Worm (Caenorhabditis elegans) whole organism, L3 larva: ENCODE measurements around the gene C18H7.6.
A peak's percentile ranks its signal among the peaks of the same experiment; 100 is the strongest.

Experiments used
- ZK546.5 ChIP-seq: sonication (generic microtip); optimal IDR thresholded peaks from 2 replicates; lab custom pipeline; 2017; ENCODE audit warnings: missing biosample characterization, missing genetic modification characterization
- ama-1 ChIP-seq: fragments of 150-350 bp; optimal IDR thresholded peaks from 2 replicates; lab custom pipeline; 2018
- ceh-16 ChIP-seq: sonication (generic microtip); optimal IDR thresholded peaks from 2 replicates; lab custom pipeline; 2017; ENCODE audit warnings: missing biosample characterization, missing genetic modification characterization
- ceh-82 ChIP-seq: fragments of 150-350 bp; optimal IDR thresholded peaks from 2 replicates; lab custom pipeline; 2014; ENCODE audit warnings: missing biosample characterization, missing genetic modification characterization
- egl-27 ChIP-seq: sonication (generic microtip); optimal IDR thresholded peaks from 4 replicates; lab custom pipeline; 2017; ENCODE audit warnings: missing biosample characterization, missing genetic modification reagents, missing genetic modification characterization
- elt-2 ChIP-seq: sonication (generic microtip); optimal IDR thresholded peaks from 2 replicates; lab custom pipeline; 2016; ENCODE audit warnings: missing genetic modification reagents, mild to moderate bottlenecking, missing genetic modification characterization, missing compliant biosample characterization
- elt-3 ChIP-seq, 3 experiments: fragments of 150-350 bp in 1 of 3; sonication (generic microtip) in 2 of 3; optimal IDR thresholded peaks; 2 replicates in 2 of 3; 4 replicates in 1 of 3; lab custom pipeline; 2014 to 2017; ENCODE audit warnings: missing biosample characterization in 3 of 3, missing genetic modification characterization in 3 of 3
- eor-1 ChIP-seq, 2 experiments: fragments of 150-350 bp; optimal IDR thresholded peaks; 2 replicates each; lab custom pipeline; 2014 to 2018; ENCODE audit warnings: missing biosample characterization in 2 of 2, missing genetic modification characterization in 2 of 2
- fkh-10 ChIP-seq: sonication (generic microtip); optimal IDR thresholded peaks from 2 replicates; lab custom pipeline; 2017; ENCODE audit warnings: missing biosample characterization, missing genetic modification reagents, missing genetic modification characterization
- fos-1 ChIP-seq: fragments of 150-350 bp; optimal IDR thresholded peaks from 2 replicates; lab custom pipeline; 2014; ENCODE audit warnings: missing biosample characterization, missing genetic modification characterization
- hmg-11 ChIP-seq: sonication (generic microtip); optimal IDR thresholded peaks from 2 replicates; lab custom pipeline; 2016; ENCODE audit warnings: missing genetic modification characterization, missing compliant biosample characterization
- jun-1 ChIP-seq: fragments of 150-350 bp; optimal IDR thresholded peaks from 2 replicates; lab custom pipeline; 2014; ENCODE audit warnings: missing biosample characterization, missing genetic modification reagents, missing genetic modification characterization
- lin-15B ChIP-seq: fragments of 150-350 bp; optimal IDR thresholded peaks from 2 replicates; lab custom pipeline; 2014; ENCODE audit warnings: missing biosample characterization, missing genetic modification characterization
- lin-39 ChIP-seq: fragments of 150-350 bp; optimal IDR thresholded peaks from 2 replicates; lab custom pipeline; 2018; ENCODE audit warnings: missing biosample characterization, missing genetic modification reagents, missing genetic modification characterization
- mdl-1 ChIP-seq: fragments of 150-350 bp; optimal IDR thresholded peaks from 2 replicates; lab custom pipeline; 2014; ENCODE audit warnings: missing biosample characterization, missing genetic modification characterization
- mml-1 ChIP-seq: fragments of 150-350 bp; sonication (generic microtip); optimal IDR thresholded peaks from 3 replicates; lab custom pipeline; 2014; ENCODE audit warnings: missing biosample characterization, missing genetic modification characterization
- nfya-1 ChIP-seq: sonication (generic microtip); optimal IDR thresholded peaks from 2 replicates; lab custom pipeline; 2017; ENCODE audit warnings: missing genetic modification characterization, mild to moderate bottlenecking, missing compliant biosample characterization, antibody characterized with exemption, moderate library complexity; ENCODE audit not compliant: insufficient read depth
- nhr-11 ChIP-seq: fragments of 150-350 bp; optimal IDR thresholded peaks from 2 replicates; lab custom pipeline; 2014; ENCODE audit warnings: missing biosample characterization, missing genetic modification characterization
- nhr-12 ChIP-seq: fragments of 150-350 bp; optimal IDR thresholded peaks from 2 replicates; lab custom pipeline; 2014; ENCODE audit warnings: missing biosample characterization, missing genetic modification characterization
- nhr-25 ChIP-seq: sonication (generic microtip); optimal IDR thresholded peaks from 2 replicates; lab custom pipeline; 2017; ENCODE audit warnings: missing biosample characterization, missing genetic modification characterization
- nhr-67 ChIP-seq: fragments of 150-350 bp; optimal IDR thresholded peaks from 2 replicates; lab custom pipeline; 2014; ENCODE audit warnings: missing biosample characterization, missing genetic modification characterization
- nhr-76 ChIP-seq: fragments of 150-350 bp; sonication (generic microtip); optimal IDR thresholded peaks from 5 replicates; lab custom pipeline; 2014; ENCODE audit warnings: missing biosample characterization, missing genetic modification characterization
- nhr-77 ChIP-seq: fragments of 150-350 bp; optimal IDR thresholded peaks from 2 replicates; lab custom pipeline; 2014; ENCODE audit warnings: missing biosample characterization, missing genetic modification characterization
- pqm-1 ChIP-seq: fragments of 150-350 bp; optimal IDR thresholded peaks from 2 replicates; lab custom pipeline; 2017; ENCODE audit warnings: missing biosample characterization, missing genetic modification characterization, inconsistent platforms
- sea-2 ChIP-seq: fragments of 150-350 bp; sonication (generic microtip); optimal IDR thresholded peaks from 4 replicates; lab custom pipeline; 2014; ENCODE audit warnings: missing biosample characterization, missing genetic modification reagents, missing genetic modification characterization
- skn-1 ChIP-seq: fragments of 150-350 bp; optimal IDR thresholded peaks from 2 replicates; lab custom pipeline; 2014; ENCODE audit warnings: missing biosample characterization, missing genetic modification characterization
- tbx-2 ChIP-seq: sonication (generic microtip); optimal IDR thresholded peaks from 2 replicates; lab custom pipeline; 2016; ENCODE audit warnings: mild to moderate bottlenecking, missing genetic modification characterization, missing compliant biosample characterization
- unc-39 ChIP-seq: sonication (generic microtip); optimal IDR thresholded peaks from 4 replicates; lab custom pipeline; 2017; ENCODE audit warnings: missing biosample characterization, missing genetic modification characterization
- unc-62 ChIP-seq: fragments of 150-350 bp; sonication (generic microtip); optimal IDR thresholded peaks from 4 replicates; lab custom pipeline; 2014; ENCODE audit warnings: missing biosample characterization, missing genetic modification reagents, missing genetic modification characterization
- ztf-4 ChIP-seq: fragments of 150-350 bp; optimal IDR thresholded peaks from 2 replicates; lab custom pipeline; 2014; ENCODE audit warnings: missing biosample characterization, missing genetic modification characterization

C18H7.6 gene

DNA sequence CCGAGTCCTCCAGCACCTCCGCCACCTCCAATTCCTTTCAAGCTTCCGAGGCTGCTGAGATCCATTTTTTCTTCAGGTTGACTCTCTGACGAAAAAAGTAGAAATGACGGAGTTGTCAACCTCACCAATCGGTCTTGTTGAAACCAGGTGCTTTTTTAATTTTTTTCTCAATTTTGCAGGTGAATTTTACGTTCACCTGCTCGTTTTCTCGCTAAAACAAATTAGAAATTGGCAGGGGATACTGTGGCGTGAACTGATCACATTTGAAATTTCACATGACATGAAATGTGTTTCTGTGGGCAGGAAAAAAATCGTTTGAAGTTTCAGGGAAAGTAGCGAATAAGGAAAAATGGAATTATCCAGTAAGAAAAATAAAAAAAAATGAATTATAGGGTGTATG lies at the start of gene C18H7.6:
C18H7.6 (minus strand) TSS at position 104 of the 400 bp plus-strand sequence.
- TF ChIP-seq ama-1 = no peak

DNA sequence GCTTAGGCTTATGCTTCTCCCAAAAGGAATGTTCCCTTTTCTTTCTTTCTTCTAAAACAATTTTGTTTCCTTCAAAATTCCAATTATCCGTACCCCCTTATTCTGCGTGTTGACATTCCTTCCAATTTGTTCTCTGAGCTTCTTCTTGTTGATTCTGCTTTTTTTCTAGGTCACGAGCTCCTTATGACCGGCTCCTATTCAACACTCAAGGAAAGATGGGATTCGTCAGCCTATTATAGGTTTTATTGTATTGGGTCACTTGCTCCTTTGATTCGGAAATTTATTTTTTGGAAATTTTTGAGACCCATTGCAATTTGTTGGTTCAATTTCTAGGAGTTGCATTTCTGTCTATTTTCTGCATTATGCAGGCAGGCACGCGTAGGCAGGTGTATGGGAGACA lies 46.9 kb upstream of the C18H7.6 start:
- TF ChIP-seq nhr-25 (tag; lab: Kevin White, UChicago) = no peak

DNA sequence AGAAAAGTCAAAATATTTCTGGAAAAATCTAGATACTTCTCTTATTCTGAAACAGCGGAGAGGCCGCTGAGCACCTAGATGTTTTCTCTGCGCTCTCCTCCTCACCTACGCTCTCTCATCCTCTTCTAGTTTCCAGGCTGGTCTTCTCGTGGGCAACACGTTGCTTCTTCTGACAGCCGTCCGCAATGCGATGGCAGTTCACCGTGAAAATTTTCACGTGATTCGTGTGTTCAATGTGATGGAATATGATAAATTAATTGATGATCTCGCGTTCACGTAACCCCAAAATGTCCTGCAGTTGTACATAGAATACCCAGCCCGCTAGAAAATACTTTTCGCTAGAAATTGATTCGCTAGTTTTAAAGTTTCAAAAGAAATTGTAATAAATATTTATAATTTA lies 41.3 kb upstream of the C18H7.6 start:
- TF ChIP-seq mml-1 (tag; lab: Kevin White, UChicago) (no peak), ZK546.5 (tag; lab: Kevin White, UChicago) (no peak), sea-2 (GFP tag; lab: Kevin White, UChicago) (no peak), ceh-16 (no peak), ceh-82 (tag; lab: Kevin White, UChicago) (no peak), nhr-12 (tag; lab: Kevin White, UChicago) (no peak), unc-39 (tag; lab: Kevin White, UChicago) (no peak), fkh-10 (GFP tag; lab: Kevin White, UChicago) (no peak), unc-62 (GFP tag; lab: Kevin White, UChicago) (no peak)

DNA sequence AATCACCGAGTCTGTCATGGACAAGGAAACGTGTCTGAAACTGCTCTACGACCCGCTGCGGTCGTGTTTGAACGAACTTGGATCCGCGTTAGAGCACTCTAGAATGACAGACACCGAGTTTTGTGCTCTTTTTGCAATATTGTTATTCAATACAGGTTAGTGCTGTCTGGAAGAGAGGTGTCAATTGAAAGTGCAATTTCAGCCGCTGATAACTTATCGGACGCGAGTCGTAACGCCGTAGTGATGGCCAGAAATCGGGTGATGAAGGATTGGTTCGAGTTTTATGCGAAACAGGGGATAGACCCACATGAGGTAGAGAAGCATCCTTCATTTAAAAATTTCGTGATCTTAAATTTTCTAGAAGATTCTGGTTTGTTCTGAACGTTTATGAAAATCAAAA lies 39.6 kb upstream of the C18H7.6 start:
- no peak for TF ChIP-seq nhr-11 (tag; lab: Kevin White, UChicago)
- peak; percentile 29 for TF ChIP-seq elt-2 (tag; lab: Kevin White, UChicago)

DNA sequence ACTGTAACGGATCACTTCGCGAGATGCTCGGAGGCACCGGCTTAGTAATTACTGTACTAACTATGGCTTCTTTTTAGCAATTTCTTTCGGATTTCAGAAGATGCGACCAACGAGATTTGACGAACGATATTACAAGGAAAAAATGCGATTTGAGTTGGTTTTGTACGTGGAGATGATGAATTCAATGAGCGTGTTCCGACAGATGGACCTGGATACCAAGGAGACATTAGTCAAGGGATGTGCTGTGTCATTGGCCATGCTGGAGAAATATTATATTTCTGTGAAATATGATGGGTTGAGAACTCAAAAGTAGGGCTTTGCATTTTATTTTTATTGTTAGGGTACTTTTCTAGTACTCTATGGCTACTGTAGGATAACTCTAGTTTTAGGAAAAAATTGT lies 38.3 kb upstream of the C18H7.6 start:
- TF ChIP-seq nhr-12 (tag; lab: Kevin White, UChicago) (no peak), elt-3 (tag; optimal IDR thresholded peaks at IDR 0.05; lab: Kevin White, UChicago) (no peak), nhr-77 (tag; lab: Kevin White, UChicago) (no peak), nhr-76 (tag; lab: Kevin White, UChicago) (no peak), eor-1 (tag; optimal IDR thresholded peaks at IDR 0.05; lab: Kevin White, UChicago) (no peak), hmg-11 (no peak), nfya-1 (tag; lab: Kevin White, UChicago) (no peak), mml-1 (tag; lab: Kevin White, UChicago) (no peak), unc-39 (tag; lab: Kevin White, UChicago) (no peak), lin-39 (tag; lab: Kevin White, UChicago) (no peak), lin-15B (tag; lab: Kevin White, UChicago) (no peak), ztf-4 (tag; lab: Kevin White, UChicago) (no peak), jun-1 (tag; lab: Kevin White, UChicago) (no peak), ceh-82 (tag; lab: Kevin White, UChicago) (no peak), nhr-67 (tag; lab: Kevin White, UChicago) (no peak), tbx-2 (no peak), fos-1 (tag; lab: Kevin White, UChicago) (no peak), pqm-1 (no peak), egl-27 (tag; lab: Kevin White, UChicago) (no peak), skn-1 (tag; lab: Kevin White, UChicago) (no peak)

DNA sequence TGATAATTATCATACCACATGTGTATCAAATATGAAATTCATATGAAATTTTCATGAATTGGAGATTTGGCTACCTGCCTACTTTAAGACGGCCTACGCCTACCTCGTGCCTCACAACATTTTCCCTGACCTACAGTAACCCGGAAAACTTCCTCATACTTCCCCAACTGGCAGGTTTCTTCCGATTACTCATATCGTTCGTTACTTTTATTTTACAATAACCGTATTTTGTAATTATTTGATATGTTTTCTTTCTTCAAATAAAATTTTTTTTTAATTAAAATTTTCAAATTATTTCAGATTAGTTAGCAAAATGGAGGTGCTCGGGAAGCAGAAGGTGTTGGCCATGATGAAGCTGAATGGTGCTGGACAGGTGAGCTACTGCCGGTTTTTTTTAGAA lies 35.0 kb upstream of the C18H7.6 start, which contains the start of gene nhr-76:
nhr-76 (plus strand) TSS at position 301 of the 400 bp plus-strand sequence.
- TF ChIP-seq tbx-2 (no peak), elt-2 (tag; lab: Kevin White, UChicago) (no peak), mml-1 (tag; lab: Kevin White, UChicago) (no peak), nhr-76 (tag; lab: Kevin White, UChicago) (no peak), mdl-1 (tag; lab: Kevin White, UChicago) (no peak), pqm-1 (no peak), ZK546.5 (tag; lab: Kevin White, UChicago) (no peak), ztf-4 (tag; lab: Kevin White, UChicago) (no peak), eor-1 (tag; optimal IDR thresholded peaks at IDR 0.05; lab: Kevin White, UChicago) (no peak), fos-1 (tag; lab: Kevin White, UChicago) (no peak), nhr-67 (tag; lab: Kevin White, UChicago) (no peak), ceh-82 (tag; lab: Kevin White, UChicago) (no peak), lin-39 (tag; lab: Kevin White, UChicago) (no peak), ceh-16 (no peak)
